Worm (Caenorhabditis elegans): ENCODE results near the gene his-39.

- TF ChIP-seq unc-62 (GFP tag; optimal IDR thresholded peaks at IDR 0.05) (no peak), madf-10 (tag; optimal IDR thresholded peaks at IDR 0.05) (no peak), lsy-27 (tag; optimal IDR thresholded peaks at IDR 0.05; ENCODE audit: borderline replicate concordance, insufficient read depth) (no peak), nhr-27 (tag; optimal IDR thresholded peaks at IDR 0.05) (no peak), F23B12.7 (tag; optimal IDR thresholded peaks at IDR 0.05; ENCODE audit: insufficient read depth) (no peak), mxl-1 (tag; optimal IDR thresholded peaks at IDR 0.05) (no peak), ekl-4 (GFP tag; IDR thresholded peaks at IDR 0.05) (no peak), pha-4 (tag; optimal IDR thresholded peaks at IDR 0.05) (no peak), egrh-3 (GFP tag; IDR thresholded peaks at IDR 0.05) (no peak), nfyb-1 (GFP tag; IDR thresholded peaks at IDR 0.05) (no peak), F55B11.4 (tag; optimal IDR thresholded peaks at IDR 0.05; ENCODE audit: borderline replicate concordance, insufficient read depth) (no peak), cebp-1 (GFP tag; IDR thresholded peaks at IDR 0.05) (no peak), cebp-1 (tag; optimal IDR thresholded peaks at IDR 0.05) (no peak)
Observed at ce11 chrV:8518822-8519392, 17.4 kb upstream of the his-39 start, which contains the start of gene F45F2.10.
